Fruit fly (Drosophila melanogaster) whole organism, embryonic: ENCODE results near the gene Bhmt.

Experiments used
- Abd-B ChIP-seq: fragments of 200-800 bp; sonication (Bioruptor generic); optimal IDR thresholded peaks from 2 replicates; lab custom pipeline; 2018; ENCODE audit warnings: missing biosample characterization, mild to moderate bottlenecking, missing genetic modification characterization, moderate library complexity
- Antp ChIP-seq: fragments of 200-800 bp; sonication (Bioruptor generic); optimal IDR thresholded peaks from 3 replicates; lab custom pipeline; 2016; ENCODE audit warnings: missing biosample characterization, missing genetic modification characterization
- Awh ChIP-seq: fragments of 200-800 bp; sonication (Bioruptor generic); IDR thresholded peaks from 2 replicates; pipeline ENCODE4, ENCODE4 v1.3.6; 2022; ENCODE audit warnings: missing biosample characterization, missing genetic modification characterization
- B-H2 ChIP-seq: fragments of 200-800 bp; sonication (Bioruptor generic); optimal IDR thresholded peaks from 2 replicates; lab custom pipeline; 2018; ENCODE audit warnings: missing biosample characterization, mild to moderate bottlenecking, missing genetic modification characterization
- CG10267 ChIP-seq: fragments of 200-800 bp; sonication (Bioruptor generic); optimal IDR thresholded peaks from 2 replicates; lab custom pipeline; 2018; ENCODE audit warnings: missing biosample characterization, mild to moderate bottlenecking, missing genetic modification characterization, moderate library complexity
- CG11085 ChIP-seq: fragments of 200-800 bp; sonication (Bioruptor generic); IDR thresholded peaks from 2 replicates; pipeline ENCODE4 v1.3.6; 2022; ENCODE audit warnings: missing biosample characterization, missing genetic modification characterization
- CG11560 ChIP-seq: fragments of 200-800 bp; sonication (Bioruptor generic); IDR thresholded peaks from 3 replicates; pipeline ENCODE4 v1.3.6; 2022; ENCODE audit warnings: missing biosample characterization, missing genetic modification characterization
- CG11695 ChIP-seq: fragments of 200-800 bp; sonication (Bioruptor generic); IDR thresholded peaks from 3 replicates; pipeline ENCODE4 v1.3.6; 2022; ENCODE audit warnings: missing biosample characterization, missing genetic modification characterization
- CG12155 ChIP-seq: fragments of 200-800 bp; sonication (Bioruptor generic); optimal IDR thresholded peaks from 3 replicates; lab custom pipeline; 2016; ENCODE audit warnings: missing biosample characterization, missing genetic modification characterization
- CG12769 ChIP-seq: fragments of 200-800 bp; sonication (Bioruptor generic); optimal IDR thresholded peaks from 2 replicates; lab custom pipeline; 2019; ENCODE audit warnings: missing biosample characterization, mild to moderate bottlenecking, missing genetic modification characterization, moderate library complexity
- CG13624 ChIP-seq: fragments of 200-800 bp; sonication (Bioruptor generic); optimal IDR thresholded peaks from 2 replicates; lab custom pipeline; 2016; ENCODE audit warnings: missing biosample characterization, missing genetic modification characterization
- CG2199 ChIP-seq: fragments of 200-800 bp; sonication (Bioruptor generic); IDR thresholded peaks from 3 replicates; pipeline ENCODE4 v1.3.6; 2022; ENCODE audit warnings: missing biosample characterization, missing genetic modification characterization
- CG32772 ChIP-seq: fragments of 200-800 bp; sonication (Bioruptor generic); IDR thresholded peaks from 2 replicates; pipeline ENCODE4 v1.3.6; 2022; ENCODE audit warnings: missing biosample characterization, missing genetic modification characterization
- CG3407 ChIP-seq: fragments of 200-800 bp; sonication (Bioruptor generic); optimal IDR thresholded peaks from 2 replicates; lab custom pipeline; 2018; ENCODE audit warnings: missing biosample characterization, mild to moderate bottlenecking, missing genetic modification characterization
- CG34422 ChIP-seq: fragments of 200-800 bp; sonication (Bioruptor generic); IDR thresholded peaks from 3 replicates; pipeline ENCODE4 v1.3.6; 2022; ENCODE audit warnings: missing biosample characterization, missing genetic modification characterization
- CG4424 ChIP-seq: fragments of 200-800 bp; sonication (Bioruptor generic); optimal IDR thresholded peaks from 3 replicates; lab custom pipeline; 2016; ENCODE audit warnings: missing biosample characterization, missing genetic modification characterization
- CG6683 ChIP-seq: fragments of 200-800 bp; sonication (Bioruptor generic); optimal IDR thresholded peaks from 2 replicates; lab custom pipeline; 2017; ENCODE audit warnings: missing biosample characterization, mild to moderate bottlenecking, missing genetic modification characterization, missing genetic modification reagents
- CG6854 ChIP-seq: fragments of 200-800 bp; sonication (Bioruptor generic); optimal IDR thresholded peaks from 3 replicates; lab custom pipeline; 2017; ENCODE audit warnings: missing biosample characterization, mild to moderate bottlenecking, missing genetic modification characterization
- CG7271 ChIP-seq: fragments of 200-800 bp; sonication (Bioruptor generic); optimal IDR thresholded peaks from 2 replicates; lab custom pipeline; 2018; ENCODE audit warnings: missing biosample characterization, mild to moderate bottlenecking, missing genetic modification characterization, moderate library complexity
- CG7786 ChIP-seq: fragments of 200-800 bp; sonication (Bioruptor generic); optimal IDR thresholded peaks from 2 replicates; lab custom pipeline; 2016; ENCODE audit warnings: missing biosample characterization, missing genetic modification characterization
- CG7928 ChIP-seq: fragments of 200-800 bp; sonication (Bioruptor generic); optimal IDR thresholded peaks from 2 replicates; lab custom pipeline; 2017; ENCODE audit warnings: missing biosample characterization, mild to moderate bottlenecking, missing genetic modification characterization
- CG8765 ChIP-seq: fragments of 200-800 bp; sonication (Bioruptor generic); IDR thresholded peaks from 2 replicates; pipeline ENCODE4 v1.3.6; 2022; ENCODE audit warnings: missing biosample characterization, missing genetic modification characterization
- CG9932 ChIP-seq: fragments of 200-800 bp; sonication (Bioruptor generic); IDR thresholded peaks from 2 replicates; pipeline ENCODE4 v1.3.6; 2022; ENCODE audit warnings: missing biosample characterization, missing genetic modification characterization
- CkIIα-i1 ChIP-seq: fragments of 200-800 bp; sonication (Bioruptor generic); IDR thresholded peaks from 2 replicates; pipeline ENCODE4 v1.3.6; 2022; ENCODE audit warnings: missing biosample characterization, missing genetic modification characterization
- Dad ChIP-seq: fragments of 200-800 bp; sonication (Bioruptor generic); optimal IDR thresholded peaks from 3 replicates; lab custom pipeline; 2016; ENCODE audit warnings: missing biosample characterization, missing genetic modification characterization
- Dfd ChIP-seq, 2 experiments: fragments of >200 bp; optimal IDR thresholded peaks; 2 replicates each; lab custom pipeline; 2017; ENCODE audit warnings: missing biosample characterization in 2 of 2, missing genetic modification characterization in 2 of 2
- Eip74EF ChIP-seq, 2 experiments: fragments of 200-800 bp in 1 of 2; fragments of >200 bp in 1 of 2; sonication (Bioruptor generic) in 1 of 2; optimal IDR thresholded peaks; 2 replicates each; lab custom pipeline; 2017 to 2019; ENCODE audit warnings: missing biosample characterization in 2 of 2, missing genetic modification characterization in 2 of 2, mild to moderate bottlenecking in 1 of 2, moderate library complexity in 1 of 2
- Fer3 ChIP-seq: fragments of 200-800 bp; sonication (Bioruptor generic); optimal IDR thresholded peaks from 2 replicates; lab custom pipeline; 2018; ENCODE audit warnings: missing biosample characterization, mild to moderate bottlenecking, missing genetic modification characterization, moderate library complexity
- H2.0 ChIP-seq: fragments of 200-800 bp; sonication (Bioruptor generic); IDR thresholded peaks from 2 replicates; pipeline ENCODE4 v1.3.6; 2022; ENCODE audit warnings: missing biosample characterization, missing genetic modification characterization
- Hey ChIP-seq: fragments of 200-800 bp; sonication (Bioruptor generic); optimal IDR thresholded peaks from 3 replicates; lab custom pipeline; 2018; ENCODE audit warnings: missing biosample characterization, mild to moderate bottlenecking, missing genetic modification characterization
- Hmr ChIP-seq: fragments of 200-800 bp; sonication (Bioruptor generic); optimal IDR thresholded peaks from 3 replicates; lab custom pipeline; 2017; ENCODE audit warnings: mild to moderate bottlenecking, missing biosample characterization, missing genetic modification reagents, missing genetic modification characterization
- Lim3 ChIP-seq: fragments of 200-800 bp; sonication (Bioruptor generic); IDR thresholded peaks from 2 replicates; pipeline ENCODE4 v1.3.6; 2022; ENCODE audit warnings: missing biosample characterization, missing genetic modification characterization
- Mrtf ChIP-seq: fragments of 200-800 bp; sonication (Bioruptor generic); IDR thresholded peaks from 3 replicates; pipeline ENCODE4 v1.3.6; 2022; ENCODE audit warnings: missing biosample characterization, missing genetic modification characterization
- NC2α ChIP-seq: fragments of 200-800 bp; sonication (Bioruptor generic); optimal IDR thresholded peaks from 2 replicates; lab custom pipeline; 2016; ENCODE audit warnings: missing biosample characterization, missing genetic modification characterization
- Poxn ChIP-seq: fragments of 200-800 bp; sonication (Bioruptor generic); IDR thresholded peaks from 2 replicates; pipeline ENCODE4 v1.3.6; 2022; ENCODE audit warnings: missing biosample characterization, missing genetic modification characterization
- Scr ChIP-seq: fragments of 200-800 bp; sonication (Bioruptor generic); IDR thresholded peaks from 2 replicates; pipeline ENCODE4 v1.3.6; 2022; ENCODE audit warnings: missing biosample characterization, missing genetic modification characterization; ENCODE audit not compliant: partially characterized antibody
- Six4 ChIP-seq: fragments of 200-800 bp; sonication (Bioruptor generic); optimal IDR thresholded peaks from 2 replicates; lab custom pipeline; 2016; ENCODE audit warnings: missing biosample characterization, missing genetic modification characterization
- Ssrp ChIP-seq: fragments of 200-800 bp; sonication (Bioruptor generic); optimal IDR thresholded peaks from 2 replicates; lab custom pipeline; 2018; ENCODE audit warnings: missing biosample characterization, mild to moderate bottlenecking, missing genetic modification characterization, moderate library complexity
- al ChIP-seq: fragments of 200-800 bp; sonication (Bioruptor generic); IDR thresholded peaks from 2 replicates; pipeline ENCODE4 v1.3.6; 2022; ENCODE audit warnings: missing biosample characterization, missing genetic modification characterization
- ase ChIP-seq: fragments of 200-800 bp; sonication (Bioruptor generic); IDR thresholded peaks from 3 replicates; pipeline ENCODE4 v1.3.6; 2022; ENCODE audit warnings: missing biosample characterization, missing genetic modification characterization
- az2 ChIP-seq: fragments of 200-800 bp; sonication (Bioruptor generic); optimal IDR thresholded peaks from 3 replicates; lab custom pipeline; 2016; ENCODE audit warnings: missing biosample characterization, missing genetic modification characterization
- dan ChIP-seq: fragments of 200-800 bp; sonication (Bioruptor generic); IDR thresholded peaks from 2 replicates; pipeline ENCODE4 v1.3.6; 2022; ENCODE audit warnings: missing biosample characterization, missing genetic modification characterization
- danr ChIP-seq: fragments of 200-800 bp; sonication (Bioruptor generic); IDR thresholded peaks from 2 replicates; pipeline ENCODE4 v1.3.6; 2022; ENCODE audit warnings: missing biosample characterization, missing genetic modification characterization
- fd3F ChIP-seq: fragments of 200-800 bp; sonication (Bioruptor generic); optimal IDR thresholded peaks from 2 replicates; lab custom pipeline; 2018; ENCODE audit warnings: missing biosample characterization, mild to moderate bottlenecking, missing genetic modification characterization, moderate library complexity
- lilli ChIP-seq: fragments of 200-800 bp; sonication (Bioruptor generic); optimal IDR thresholded peaks from 3 replicates; lab custom pipeline; 2016; ENCODE audit warnings: missing biosample characterization, missing genetic modification characterization
- nom ChIP-seq: fragments of 200-800 bp; sonication (Bioruptor generic); optimal IDR thresholded peaks from 2 replicates; lab custom pipeline; 2017; ENCODE audit warnings: missing biosample characterization, missing genetic modification characterization, mild to moderate bottlenecking, moderate library complexity, missing genetic modification reagents
- pho ChIP-seq: fragments of 200-800 bp; sonication (Bioruptor generic); optimal IDR thresholded peaks from 2 replicates; lab custom pipeline; 2016; ENCODE audit warnings: missing biosample characterization, missing genetic modification characterization
- ranshi ChIP-seq: fragments of 200-800 bp; sonication (Bioruptor generic); IDR thresholded peaks from 2 replicates; pipeline ENCODE4 v1.3.6; 2022; ENCODE audit warnings: missing biosample characterization, missing genetic modification characterization
- repo ChIP-seq: fragments of 200-800 bp; sonication (Bioruptor generic); optimal IDR thresholded peaks from 2 replicates; lab custom pipeline; 2016; ENCODE audit warnings: missing biosample characterization, missing genetic modification characterization
- tgo ChIP-seq: fragments of 200-800 bp; sonication (Bioruptor generic); IDR thresholded peaks from 3 replicates; pipeline ENCODE4 v1.3.6; 2022; ENCODE audit warnings: missing biosample characterization, missing genetic modification characterization
- tin ChIP-seq: fragments of 200-800 bp; sonication (Bioruptor generic); optimal IDR thresholded peaks from 3 replicates; lab custom pipeline; 2016; ENCODE audit warnings: missing biosample characterization, missing genetic modification characterization

The Bhmt gene

DNA sequence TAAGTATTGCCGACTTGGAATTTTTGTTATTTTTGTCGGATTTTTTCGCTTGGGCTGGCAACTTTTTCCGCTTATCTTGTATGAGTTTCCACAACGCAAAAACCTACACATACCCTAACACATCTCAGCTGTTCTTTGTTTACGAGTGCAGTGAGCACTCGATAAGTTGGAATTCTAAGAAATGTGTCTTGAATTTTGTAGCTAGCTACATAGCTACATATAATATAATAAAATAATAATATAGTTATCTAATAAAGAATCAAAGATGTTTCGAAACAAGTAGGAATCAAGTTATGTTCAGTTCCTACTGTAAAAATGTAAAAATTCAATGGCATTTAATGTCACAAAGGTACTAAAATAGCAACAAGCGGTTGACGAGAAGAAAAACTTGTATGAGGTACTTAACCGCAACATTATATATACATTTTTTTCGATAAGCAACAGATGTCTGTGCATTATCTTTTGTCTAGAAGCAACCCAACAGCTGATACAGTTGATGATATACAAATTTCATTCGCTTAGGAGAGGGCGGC is at the start of gene Bhmt (continued):
- TF ChIP-seq dan (GFP tag; lab: Robert Waterston, UW): no peak
- TF ChIP-seq Ssrp: peak; percentile 42
- peak; percentile 56; the same call in 1 of the 3 replicates for TF ChIP-seq Mrtf (GFP tag; lab: Robert Waterston, UW)
- no peak; the same call in 1 of the 2 replicates for TF ChIP-seq CG32772
- 0 out of 2 replicates have a peak, but pooled peaks have one; percentile 23 for TF ChIP-seq Poxn
- TF ChIP-seq CG6683 (GFP tag; lab: Kevin White, UChicago): peak; percentile 43
- TF ChIP-seq Six4 (GFP tag; lab: Kevin White, UChicago): peak; percentile 31
- no peak for TF ChIP-seq CG7786 (GFP tag; lab: Kevin White, UChicago)
- TF ChIP-seq CG7928 (GFP tag; lab: Kevin White, UChicago): peak; percentile 6
- TF ChIP-seq CG3407 (GFP tag; lab: Kevin White, UChicago): peak; percentile 8
- no peak for TF ChIP-seq NC2α (GFP tag; lab: Kevin White, UChicago)
- peak; percentile 69 for TF ChIP-seq CG9932
- no peak for TF ChIP-seq danr (GFP tag; lab: Robert Waterston, UW)
- no peak for TF ChIP-seq pho (GFP tag; lab: Kevin White, UChicago)
- TF ChIP-seq Antp (GFP tag; lab: Kevin White, UChicago): no peak
- TF ChIP-seq repo (GFP tag; lab: Kevin White, UChicago): no peak
- TF ChIP-seq az2: peak; percentile 21
- TF ChIP-seq B-H2: peak; percentile 46
- no peak for TF ChIP-seq Dad (GFP tag; lab: Kevin White, UChicago)
- TF ChIP-seq CG12155 (GFP tag; lab: Kevin White, UChicago): peak; percentile 34
- peak; percentile 73 for TF ChIP-seq ranshi (GFP tag; lab: Robert Waterston, UW)
- TF ChIP-seq tin (GFP tag; lab: Kevin White, UChicago): peak; percentile 35
- TF ChIP-seq CG11560 (tag; lab: Robert Waterston, UW): no peak
- TF ChIP-seq Abd-B (GFP tag; lab: Kevin White, UChicago): peak; percentile 56
- TF ChIP-seq CG8765: peak; percentile 11; the same call in 1 of the 2 replicates
- no peak for TF ChIP-seq Dfd (GFP tag; optimal IDR thresholded peaks at IDR 0.05; lab: Kevin White, UChicago)
- 0 out of 3 replicates have a peak, but pooled peaks have one; percentile 18 for TF ChIP-seq CG34422 (GFP tag; lab: Robert Waterston, UW)
- TF ChIP-seq Awh (GFP tag; lab: Robert Waterston, UW): no peak; the same call in 1 of the 2 replicates
- no peak for TF ChIP-seq Hey (tag; lab: Kevin White, UChicago)
- peak; percentile 39 for TF ChIP-seq CG13624 (GFP tag; lab: Kevin White, UChicago)
- TF ChIP-seq Fer3: peak; percentile 85
- peak; percentile 56 for TF ChIP-seq nom (GFP tag; lab: Kevin White, UChicago)
- no peak for TF ChIP-seq Scr (GFP tag; lab: Robert Waterston, UW)
- peak; percentile 66 for TF ChIP-seq CG10267 (tag; lab: Kevin White, UChicago)
- no peak for TF ChIP-seq Lim3
- TF ChIP-seq CG4424 (GFP tag; lab: Kevin White, UChicago): peak; percentile 45
- TF ChIP-seq CG7271: no peak
- TF ChIP-seq al (GFP tag; lab: Robert Waterston, UW): peak; percentile 74
- peak; percentile 59 for TF ChIP-seq CG6854 (GFP tag; lab: Kevin White, UChicago)
- peak; percentile 80 for TF ChIP-seq Hmr
- peak; percentile 60 for TF ChIP-seq fd3F (GFP tag; lab: Kevin White, UChicago)
- TF ChIP-seq CG12769 (tag; lab: Kevin White, UChicago): peak; percentile 43
- TF ChIP-seq Eip74EF (GFP tag; optimal IDR thresholded peaks at IDR 0.05; lab: Kevin White, UChicago): peak in 1 of 2 experiments; percentile 47
- TF ChIP-seq CkIIα-i1 (GFP tag; lab: Robert Waterston, UW): no peak
- TF ChIP-seq ase (GFP tag; lab: Robert Waterston, UW): peak; percentile 25; the same call in 1 of the 3 replicates
- no peak for TF ChIP-seq CG2199 (GFP tag; lab: Robert Waterston, UW)
- peak; percentile 71 for TF ChIP-seq H2.0 (GFP tag; lab: Robert Waterston, UW)
- TF ChIP-seq CG11695: peak; percentile 74; the same call in 2 of the 3 replicates
- TF ChIP-seq tgo: peak; percentile 63
- peak; percentile 48 for TF ChIP-seq lilli (GFP tag; lab: Kevin White, UChicago)
- peak; percentile 55; the same call in 1 of the 2 replicates for TF ChIP-seq CG11085 (GFP tag; lab: Robert Waterston, UW)
